Worm (Caenorhabditis elegans): ENCODE results near the gene R10D12.7.

The R10D12.7 gene

DNA sequence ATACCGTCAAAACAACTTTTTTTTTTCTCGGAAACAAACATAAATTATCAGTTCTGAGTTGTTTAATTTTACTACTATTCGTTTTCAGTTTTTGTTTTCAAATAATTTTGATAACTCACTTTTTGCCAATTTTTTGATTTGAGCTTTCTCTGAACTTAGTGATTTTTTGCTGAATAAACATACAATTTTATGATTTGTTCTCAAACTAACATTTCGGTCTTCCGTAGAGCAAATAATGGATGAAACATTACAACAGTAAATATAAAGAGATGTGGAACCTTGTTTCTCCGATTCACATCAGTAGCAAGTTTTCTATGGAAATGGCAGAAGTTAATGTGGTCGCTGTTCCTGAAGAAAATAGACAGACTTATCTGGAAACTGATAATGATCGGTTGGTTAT lies at the start of gene R10D12.7:
Gene R10D12.7, plus strand, starts transcription at position 301 of the 400 bp plus-strand sequence.
- TF ChIP-seq nhr-71 (tag; optimal IDR thresholded peaks at IDR 0.05) (no peak), sptf-1 (tag; optimal IDR thresholded peaks at IDR 0.05) (no peak), egl-13 (tag; optimal IDR thresholded peaks at IDR 0.05) (no peak), skn-1 (tag; optimal IDR thresholded peaks at IDR 0.05) (no peak), pqm-1 (tag; optimal IDR thresholded peaks at IDR 0.05) (no peak), hlh-17 (GFP tag; optimal IDR thresholded peaks at IDR 0.05; ENCODE audit: borderline replicate concordance) (no peak), snpc-4 (tag; optimal IDR thresholded peaks at IDR 0.05) (no peak), ztf-11 (tag; optimal IDR thresholded peaks at IDR 0.05) (no peak), nhr-11 (tag; optimal IDR thresholded peaks at IDR 0.05) (no peak), lin-35 (GFP tag; optimal IDR thresholded peaks at IDR 0.05) (no peak), ztf-4 (tag; optimal IDR thresholded peaks at IDR 0.05) (no peak), mab-9 (GFP tag; IDR thresholded peaks at IDR 0.05) (no peak)

DNA sequence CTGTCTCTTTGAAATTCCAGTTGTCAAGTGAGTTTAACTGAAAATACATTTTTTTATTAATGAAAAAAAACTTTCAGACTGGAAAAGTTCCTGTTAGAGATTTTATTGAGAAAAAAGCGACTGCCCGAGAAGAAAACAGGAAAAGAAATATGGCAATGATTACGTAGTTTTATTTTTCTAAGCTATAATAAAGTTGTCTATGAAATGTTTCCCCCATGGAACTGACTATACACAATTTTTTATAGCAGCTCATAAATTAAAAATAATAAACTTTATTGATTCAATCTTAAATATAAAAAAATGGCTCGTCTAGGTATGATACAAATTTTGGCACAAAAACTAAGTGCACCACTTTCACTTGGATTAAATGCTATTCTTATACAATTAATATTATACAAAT lies 47.4 kb upstream of the R10D12.7 start, which contains the start of gene C06B3.1:
Gene C06B3.1, plus strand, starts transcription at position 301 of the 400 bp plus-strand sequence.
- no peak for TF ChIP-seq xbp-1 (tag; optimal IDR thresholded peaks at IDR 0.05)
- TF ChIP-seq pax-3 (tag; optimal IDR thresholded peaks at IDR 0.05) = no peak

DNA sequence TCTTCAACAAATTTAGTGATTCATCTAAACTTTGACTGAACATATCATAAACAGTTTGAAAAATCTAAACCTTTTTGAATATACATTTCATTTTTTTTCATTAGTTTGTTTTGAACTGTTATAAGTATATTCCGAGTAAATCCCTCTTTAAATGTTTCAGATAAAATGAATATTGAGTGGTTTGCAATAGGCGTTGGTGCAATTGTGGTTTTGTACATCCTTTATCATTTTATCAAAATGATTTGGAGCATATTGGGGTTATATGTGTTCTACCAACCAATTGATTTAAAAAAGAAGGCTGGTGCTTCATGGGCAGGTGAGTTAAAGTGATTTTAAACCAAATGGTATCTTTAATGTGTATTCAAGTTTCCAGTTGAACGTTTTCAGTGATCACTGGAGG lies 45.4 kb upstream of the R10D12.7 start, which contains the start of gene stdh-3:
Gene stdh-3, plus strand, starts transcription at position 166 of the 400 bp plus-strand sequence.
- TF ChIP-seq F16B12.6 (tag; optimal IDR thresholded peaks at IDR 0.05) (no peak), nhr-47 (tag; optimal IDR thresholded peaks at IDR 0.05) (no peak), blmp-1 (tag; optimal IDR thresholded peaks at IDR 0.05) (no peak), aha-1 (tag; optimal IDR thresholded peaks at IDR 0.05) (no peak), ama-1 (optimal IDR thresholded peaks at IDR 0.05) (no peak), pag-3 (tag; optimal IDR thresholded peaks at IDR 0.05; ENCODE audit: borderline replicate concordance, insufficient read depth) (no peak), ceh-82 (tag; optimal IDR thresholded peaks at IDR 0.05) (no peak)

DNA sequence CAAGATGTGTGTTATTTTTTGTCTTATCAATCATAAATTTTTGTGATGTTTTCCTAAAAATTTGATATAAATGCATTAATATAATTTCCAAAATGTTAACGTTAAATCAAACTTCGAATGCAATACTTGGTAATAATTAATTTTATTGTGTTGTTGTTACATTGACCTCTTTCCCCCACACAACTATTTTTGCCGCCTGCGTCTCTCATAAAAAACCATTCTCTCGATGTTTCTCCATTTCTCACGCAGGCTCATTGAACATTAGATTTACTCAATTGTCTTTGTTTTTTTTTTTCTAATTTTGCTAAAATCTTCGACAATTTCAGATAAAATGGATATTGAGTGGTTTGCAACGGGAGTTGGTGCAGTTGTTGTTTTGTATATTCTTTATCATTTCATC lies 43.7 kb upstream of the R10D12.7 start, which contains the start of gene stdh-1:
Gene stdh-1, plus strand, starts transcription at position 327 of the 400 bp plus-strand sequence.
- TF ChIP-seq grh-1 (GFP tag; IDR thresholded peaks at IDR 0.05) = no peak
- TF ChIP-seq lin-39 (tag; optimal IDR thresholded peaks at IDR 0.05) = no peak
- peak in 1 of 2 experiments; percentile 0 for TF ChIP-seq efl-1 (optimal IDR thresholded peaks at IDR 0.05)
- peak in 1 of 2 experiments; percentile 61 for TF ChIP-seq efl-1 (GFP tag; optimal IDR thresholded peaks at IDR 0.05 in 1 of 2)
- no peak for TF ChIP-seq nhr-28 (tag; optimal IDR thresholded peaks at IDR 0.05)
- no peak for TF ChIP-seq xbp-1 (tag; optimal IDR thresholded peaks at IDR 0.05)
- no peak for TF ChIP-seq lsy-2 (tag; optimal IDR thresholded peaks at IDR 0.05)
- no peak for TF ChIP-seq sox-4 (tag; optimal IDR thresholded peaks at IDR 0.05)
- TF ChIP-seq mep-1 (tag; optimal IDR thresholded peaks at IDR 0.05) = peak; percentile 35
- TF ChIP-seq fkh-8 (tag; optimal IDR thresholded peaks at IDR 0.05) = no peak
- no peak for TF ChIP-seq ceh-82 (tag; optimal IDR thresholded peaks at IDR 0.05)
- no peak for TF ChIP-seq nhr-77 (tag; optimal IDR thresholded peaks at IDR 0.05)
- TF ChIP-seq nhr-76 (tag; optimal IDR thresholded peaks at IDR 0.05) = no peak
- TF ChIP-seq aha-1 (tag; optimal IDR thresholded peaks at IDR 0.05) = no peak
- no peak for TF ChIP-seq ztf-11 (tag; optimal IDR thresholded peaks at IDR 0.05)
- no peak for TF ChIP-seq ceh-63 (GFP tag; optimal IDR thresholded peaks at IDR 0.05)
- no peak for TF ChIP-seq mab-9 (GFP tag; IDR thresholded peaks at IDR 0.05)
- TF ChIP-seq dsc-1 (tag; optimal IDR thresholded peaks at IDR 0.05) = no peak
- TF ChIP-seq tbx-2 (tag; optimal IDR thresholded peaks at IDR 0.05) = no peak
- no peak for TF ChIP-seq snpc-4 (tag; optimal IDR thresholded peaks at IDR 0.05)
- peak; percentile 25 for TF ChIP-seq snu-23 (GFP tag; optimal IDR thresholded peaks at IDR 0.05)
- no peak for TF ChIP-seq C34B4.2 (tag; optimal IDR thresholded peaks at IDR 0.05)
- TF ChIP-seq tlp-1 (tag; optimal IDR thresholded peaks at IDR 0.05) = no peak
- TF ChIP-seq Y116A8C.19 (tag; optimal IDR thresholded peaks at IDR 0.05; ENCODE audit: borderline replicate concordance) = no peak
- TF ChIP-seq lin-14 (GFP tag; optimal IDR thresholded peaks at IDR 0.05) = peak; percentile 69
- peak; percentile 5 for TF ChIP-seq C16A3.4 (tag; optimal IDR thresholded peaks at IDR 0.05)
- peak; percentile 32 for TF ChIP-seq nhr-71 (tag; optimal IDR thresholded peaks at IDR 0.05)
- TF ChIP-seq jun-1 (tag; optimal IDR thresholded peaks at IDR 0.05) = no peak
- peak; percentile 15 for TF ChIP-seq blmp-1 (tag; optimal IDR thresholded peaks at IDR 0.05)

Measured in whole organism, L1 larva.